Worm (Caenorhabditis elegans): ENCODE results near the gene tag-243.

tag-243 gene

ce11 chrIII:4649363-4649768 lies 38.9 kb downstream of the tag-243 start (continued):
- TF ChIP-seq egl-27 (tag; optimal IDR thresholded peaks at IDR 0.05) = peak; percentile 84 to 85
- TF ChIP-seq pqm-1 (tag; optimal IDR thresholded peaks at IDR 0.05) = peak; percentile 40
- TF ChIP-seq sptf-1 (tag; optimal IDR thresholded peaks at IDR 0.05) = no peak
- peak; percentile 81 for TF ChIP-seq isw-1 (GFP tag; IDR thresholded peaks at IDR 0.05)

ce11 chrIII:4647878-4648277 lies 40.4 kb downstream of the tag-243 start, which contains the start of gene T23F11.6:
T23F11.6 (minus strand) TSS chrIII:4647922.
- TF ChIP-seq snu-23 (GFP tag; optimal IDR thresholded peaks at IDR 0.05) (no peak), lin-13 (GFP tag; optimal IDR thresholded peaks at IDR 0.05) (no peak), swsn-7 (tag; optimal IDR thresholded peaks at IDR 0.05) (no peak), isw-1 (GFP tag; IDR thresholded peaks at IDR 0.05) (no peak), zag-1 (tag; optimal IDR thresholded peaks at IDR 0.05) (no peak), irx-1 (tag; optimal IDR thresholded peaks at IDR 0.05) (no peak), aly-2 (tag; optimal IDR thresholded peaks at IDR 0.05) (no peak), ztf-11 (tag; optimal IDR thresholded peaks at IDR 0.05) (no peak), egl-27 (tag; optimal IDR thresholded peaks at IDR 0.05) (no peak), grh-1 (GFP tag; IDR thresholded peaks at IDR 0.05) (no peak), rnt-1 (tag; optimal IDR thresholded peaks at IDR 0.05) (no peak), dpl-1 (GFP tag; optimal IDR thresholded peaks at IDR 0.05) (no peak), ceh-88 (GFP tag; IDR thresholded peaks at IDR 0.05) (no peak), mab-9 (GFP tag; IDR thresholded peaks at IDR 0.05) (no peak), nhr-11 (tag; optimal IDR thresholded peaks at IDR 0.05) (no peak), unc-30 (tag; optimal IDR thresholded peaks at IDR 0.05) (no peak)

DNA sequence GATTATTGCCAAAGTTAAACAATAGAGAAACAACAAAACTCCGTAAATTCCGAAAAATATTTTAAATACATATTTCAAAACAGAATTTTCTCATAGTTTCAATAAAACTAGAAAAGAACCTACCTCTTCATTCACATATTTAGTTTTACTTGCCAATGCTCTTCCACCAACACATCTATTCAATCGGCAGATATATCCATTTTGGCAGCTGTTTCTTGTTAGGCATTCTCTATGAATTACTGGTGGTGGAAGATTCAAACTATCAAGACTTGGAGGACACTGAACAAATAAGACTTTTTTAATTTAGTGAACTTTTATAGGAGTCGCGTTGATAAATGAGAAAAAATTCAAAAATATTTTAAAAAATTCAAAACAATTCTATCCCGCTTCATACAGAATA lies 40.9 kb downstream of the tag-243 start:
- TF ChIP-seq mab-9 (GFP tag; IDR thresholded peaks at IDR 0.05) (no peak), fkh-4 (tag; optimal IDR thresholded peaks at IDR 0.05; ENCODE audit: borderline replicate concordance) (peak; percentile 71), dsc-1 (tag; optimal IDR thresholded peaks at IDR 0.05) (peak; percentile 94), ceh-82 (tag; optimal IDR thresholded peaks at IDR 0.05) (no peak)

DNA sequence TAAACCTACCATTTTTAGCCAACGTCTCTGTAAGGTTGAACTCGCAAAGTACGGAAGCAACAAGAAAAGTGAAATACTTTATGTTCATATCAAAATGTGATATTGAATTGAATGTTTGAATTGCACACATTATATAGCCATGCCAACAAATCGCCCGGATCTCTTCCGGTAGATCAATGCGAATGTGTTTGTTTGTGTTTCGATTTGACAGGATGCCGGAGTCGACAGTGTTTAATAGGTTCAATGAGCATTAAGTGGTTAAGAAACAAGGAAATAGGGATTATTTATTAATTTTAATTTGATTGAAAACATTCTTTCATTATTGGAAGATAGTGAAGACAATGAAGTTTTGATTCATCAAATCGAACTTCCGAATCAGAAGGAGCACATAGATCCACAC lies 42.0 kb downstream of the tag-243 start, which contains the start of gene pqn-29:
pqn-29 (minus strand) TSS at position 101 of the 400 bp plus-strand sequence.
- TF ChIP-seq xbp-1 (tag; optimal IDR thresholded peaks at IDR 0.05) (no peak), nhr-47 (tag; optimal IDR thresholded peaks at IDR 0.05) (no peak), ceh-82 (tag; optimal IDR thresholded peaks at IDR 0.05) (no peak), sox-4 (tag; optimal IDR thresholded peaks at IDR 0.05) (no peak), fos-1 (tag; optimal IDR thresholded peaks at IDR 0.05) (no peak), C34B4.2 (tag; optimal IDR thresholded peaks at IDR 0.05) (no peak), nhr-20 (tag; optimal IDR thresholded peaks at IDR 0.05) (no peak), unc-86 (tag; optimal IDR thresholded peaks at IDR 0.05) (no peak), ceh-90 (tag; optimal IDR thresholded peaks at IDR 0.05) (no peak), Y116A8C.19 (tag; optimal IDR thresholded peaks at IDR 0.05; ENCODE audit: borderline replicate concordance) (no peak), grh-1 (GFP tag; IDR thresholded peaks at IDR 0.05) (no peak), ceh-88 (GFP tag; IDR thresholded peaks at IDR 0.05) (no peak), nhr-90 (tag; optimal IDR thresholded peaks at IDR 0.05; ENCODE audit: poor library complexity) (no peak), alr-1 (tag; optimal IDR thresholded peaks at IDR 0.05; ENCODE audit: borderline replicate concordance) (no peak), sptf-1 (tag; optimal IDR thresholded peaks at IDR 0.05) (no peak), unc-130 (tag; optimal IDR thresholded peaks at IDR 0.05) (no peak), irx-1 (tag; optimal IDR thresholded peaks at IDR 0.05) (no peak), ztf-4 (tag; optimal IDR thresholded peaks at IDR 0.05) (no peak)

DNA sequence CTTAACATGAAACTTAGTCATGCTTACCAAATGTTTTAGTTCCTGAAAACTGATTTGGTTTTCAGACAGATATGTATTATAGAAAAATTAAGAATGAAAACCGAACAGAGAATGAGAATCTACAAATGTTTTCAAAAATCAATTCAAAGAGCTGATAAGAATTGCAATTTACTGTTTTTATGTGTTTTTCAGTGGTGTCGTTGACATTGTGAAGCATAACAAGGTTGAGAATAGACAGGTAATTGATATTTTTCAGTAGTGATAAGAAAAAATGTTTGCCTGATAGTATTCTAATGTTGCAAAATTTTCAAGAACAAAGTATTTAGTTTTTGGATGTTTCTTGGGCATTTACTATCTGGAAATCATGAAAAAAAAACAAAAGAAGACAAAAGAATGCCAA lies 45.0 kb downstream of the tag-243 start, which contains the start of gene pfas-1:
pfas-1 (minus strand) TSS at position 49 of the 400 bp plus-strand sequence.
- TF ChIP-seq pqm-1 (tag; optimal IDR thresholded peaks at IDR 0.05) (no peak), elt-2 (tag; optimal IDR thresholded peaks at IDR 0.05) (peak; percentile 21), tlp-1 (tag; optimal IDR thresholded peaks at IDR 0.05) (peak; percentile 41), ama-1 (optimal IDR thresholded peaks at IDR 0.05) (no peak)

Measured in whole organism, L1 larva.